Comparison of ENCODE assay signal across 1 worm cellular context in the genomic region with DNA sequence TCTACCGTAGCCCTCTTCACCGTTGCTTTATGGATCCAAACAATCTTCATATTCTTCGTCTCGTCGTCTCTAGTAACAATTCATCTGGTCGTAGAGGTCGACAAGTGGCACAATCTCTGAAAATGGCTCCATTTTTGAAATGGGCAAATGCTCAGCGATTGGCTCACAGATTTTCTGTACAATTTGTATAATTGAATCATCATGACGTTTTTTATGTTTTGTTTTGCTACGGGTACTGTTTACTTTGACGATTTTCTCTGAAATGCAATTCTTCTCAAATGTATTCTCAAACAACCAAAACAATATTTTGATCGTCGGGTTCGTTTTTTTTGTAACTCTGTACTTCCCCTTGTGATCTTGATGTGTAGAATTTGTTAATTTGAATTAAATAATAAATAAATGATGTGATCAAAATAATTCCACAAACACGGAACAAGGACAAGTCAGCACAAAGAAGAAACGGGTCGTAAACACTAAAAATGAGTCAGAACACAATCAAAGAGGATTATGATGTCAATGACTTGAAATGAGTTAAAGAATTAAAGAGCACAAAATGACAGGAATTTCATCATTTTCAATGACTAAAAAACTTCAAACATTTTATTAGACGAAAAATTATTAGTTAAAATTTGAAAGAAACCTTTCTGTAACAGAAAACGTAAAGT.
A peak's percentile ranks its signal among the peaks of the same experiment; 100 is the strongest.
TF ChIP-seq lines count a peak whose summit lies in the region.

No protein-coding gene starts in this region.

TF ChIP-seq in whole organism, L4 larva, 104 proteins besides CTCF, POLR2A, EP300 and RAD21 (continued from another document):
- TF ChIP-seq dpl-1 (GFP tag; optimal IDR thresholded peaks at IDR 0.05; lab: Kevin White, UChicago) (no peak), daf-8 (GFP tag; IDR thresholded peaks at IDR 0.05; lab: Robert Waterston, UW) (no peak), lin-15B (tag; optimal IDR thresholded peaks at IDR 0.05; lab: Kevin White, UChicago) (no peak), sdz-12 (GFP tag; optimal IDR thresholded peaks at IDR 0.05; lab: Kevin White, UChicago) (no peak), lin-13 (GFP tag; optimal IDR thresholded peaks at IDR 0.05; lab: Kevin White, UChicago) (no peak), arid-1 (GFP tag; conservative IDR thresholded peaks at IDR 0.05; lab: Robert Waterston, UW) (no peak), Y5F2A.4 (GFP tag; optimal IDR thresholded peaks at IDR 0.05; lab: Kevin White, UChicago) (no peak), jun-1 (tag; optimal IDR thresholded peaks at IDR 0.05; lab: Kevin White, UChicago) (no peak), nhr-10 (tag; optimal IDR thresholded peaks at IDR 0.05; lab: Kevin White, UChicago) (no peak), nhr-77 (tag; optimal IDR thresholded peaks at IDR 0.05; lab: Kevin White, UChicago) (peak; percentile 23), zip-2 (tag; optimal IDR thresholded peaks at IDR 0.05; lab: Kevin White, UChicago) (no peak), zip-11 (GFP tag; IDR thresholded peaks at IDR 0.05; lab: Robert Waterston, UW) (no peak), lsy-2 (tag; optimal IDR thresholded peaks at IDR 0.05; lab: Kevin White, UChicago) (peak in 1 of 2 experiments; percentile 17), unc-62 (GFP tag; optimal IDR thresholded peaks at IDR 0.05 in 1 of 2; lab: Kevin White, UChicago) (no peak), unc-62 (tag; optimal IDR thresholded peaks at IDR 0.05; lab: Kevin White, UChicago) (no peak), aha-1 (tag; lab: Kevin White, UChicago) (peak; percentile 93), mdl-1 (tag; optimal IDR thresholded peaks at IDR 0.05; lab: Kevin White, UChicago) (no peak), egl-43 (GFP tag; IDR thresholded peaks at IDR 0.05; lab: Robert Waterston, UW) (no peak), nhr-11 (tag; optimal IDR thresholded peaks at IDR 0.05; lab: Kevin White, UChicago) (no peak), unc-39 (tag; optimal IDR thresholded peaks at IDR 0.05; lab: Kevin White, UChicago) (no peak), ZK337.2 (GFP tag; IDR thresholded peaks at IDR 0.05; lab: Robert Waterston, UW) (no peak), nhr-41 (GFP tag; IDR thresholded peaks at IDR 0.05; lab: Robert Waterston, UW) (no peak), lir-3 (tag; optimal IDR thresholded peaks at IDR 0.05; lab: Kevin White, UChicago) (no peak), D1046.2 (GFP tag; IDR thresholded peaks at IDR 0.05; lab: Robert Waterston, UW) (no peak), hif-1 (tag; optimal IDR thresholded peaks at IDR 0.05; lab: Kevin White, UChicago) (no peak), pha-4 (GFP tag; IDR thresholded peaks at IDR 0.05; lab: Robert Waterston, UW) (no peak), pha-4 (tag; optimal IDR thresholded peaks at IDR 0.05; lab: Kevin White, UChicago) (no peak), fkh-10 (GFP tag; optimal IDR thresholded peaks at IDR 0.05; lab: Kevin White, UChicago) (no peak), daf-16 (GFP tag; optimal IDR thresholded peaks at IDR 0.05; lab: Kevin White, UChicago) (no peak), daf-16 (tag; optimal IDR thresholded peaks at IDR 0.05; lab: Kevin White, UChicago) (peak; percentile 77), tra-1 (GFP tag; IDR thresholded peaks at IDR 0.05; lab: Robert Waterston, UW) (no peak), vab-7 (GFP tag; IDR thresholded peaks at IDR 0.05; lab: Robert Waterston, UW) (no peak), dmd-9 (GFP tag; IDR thresholded peaks at IDR 0.05; lab: Robert Waterston, UW) (no peak)
TF ChIP-seq in whole organism, L4 larva: peak in this region for 9.
